Worm (Caenorhabditis elegans) whole organism, midembryonic: ENCODE data around the gene C16C8.12.
"Not testable (repeated sequence)": the region's sequence is repeated elsewhere in the genome, so short reads cannot be mapped to it uniquely, and the experiment has no call there.

Source experiments
- T22C8.4 ChIP-seq: fragments of 200-800 bp; sonication (Bioruptor generic); IDR thresholded peaks from 2 replicates; pipeline ENCODE4 v1.3.6; 2022; ENCODE audit warnings: missing genetic modification characterization, missing compliant biosample characterization
- cog-1 ChIP-seq: sonication (generic microtip); optimal IDR thresholded peaks from 2 replicates; lab custom pipeline; 2016; ENCODE audit warnings: missing genetic modification characterization, missing compliant biosample characterization
- flt-1 ChIP-seq: fragments of 200-800 bp; sonication (Bioruptor generic); IDR thresholded peaks from 2 replicates; pipeline ENCODE4 v1.3.6; 2022; ENCODE audit warnings: missing genetic modification characterization, missing compliant biosample characterization
- klf-2 ChIP-seq: fragments of 200-800 bp; sonication (Bioruptor generic); conservative IDR thresholded peaks from 2 replicates; pipeline ENCODE4 v1.3.6; 2022; ENCODE audit warnings: missing genetic modification reagents, missing genetic modification characterization, missing compliant biosample characterization
- med-1 ChIP-seq: sonication (generic microtip); optimal IDR thresholded peaks from 2 replicates; lab custom pipeline; 2017; ENCODE audit warnings: missing genetic modification characterization, mild to moderate bottlenecking, missing compliant biosample characterization, antibody characterized with exemption, missing genetic modification reagents; ENCODE audit not compliant: insufficient read depth
- ref-1 ChIP-seq: fragments of 200-800 bp; sonication (Bioruptor generic); conservative IDR thresholded peaks from 2 replicates; pipeline ENCODE4 v1.3.6; 2022; ENCODE audit warnings: missing genetic modification reagents, missing genetic modification characterization, missing compliant biosample characterization
- tab-1 ChIP-seq: fragments of 200-800 bp; sonication (Bioruptor generic); IDR thresholded peaks from 2 replicates; pipeline ENCODE4 v1.3.6; 2022; ENCODE audit warnings: missing genetic modification characterization, missing compliant biosample characterization
- ztf-23 ChIP-seq: fragments of 200-800 bp; sonication (Bioruptor generic); IDR thresholded peaks from 2 replicates; pipeline ENCODE4 v1.3.6; 2022; ENCODE audit warnings: missing genetic modification reagents, missing genetic modification characterization, missing compliant biosample characterization
- ztf-29 ChIP-seq: fragments of 200-800 bp; sonication (Bioruptor generic); IDR thresholded peaks from 2 replicates; pipeline ENCODE4 v1.3.6; 2022; ENCODE audit warnings: missing genetic modification reagents, missing genetic modification characterization, missing compliant biosample characterization

The C16C8.12 gene

DNA sequence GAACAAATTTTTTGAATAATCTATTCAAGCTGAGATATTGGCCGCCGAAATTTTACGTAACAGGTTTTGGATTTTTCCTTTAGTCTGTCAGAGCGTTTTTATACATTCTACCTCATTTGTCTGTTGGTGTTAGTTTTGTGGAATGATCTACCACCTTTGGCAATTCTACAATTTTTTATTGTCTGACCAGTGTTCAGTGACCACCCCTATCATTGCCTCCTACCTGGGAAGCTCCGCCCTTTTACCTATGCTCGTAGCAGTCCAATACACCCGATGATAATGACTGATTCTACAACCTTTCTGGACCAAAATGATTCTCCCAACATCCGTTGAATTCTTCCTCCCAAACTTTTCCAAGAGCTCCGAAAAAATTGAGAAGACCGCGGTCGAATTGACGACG lies 21.2 kb downstream of the C16C8.12 start, which contains the start of gene sdz-32:
Gene sdz-32 (plus strand): TSS at position 301 of the 400 bp plus-strand sequence.
- no peak for TF ChIP-seq cog-1 (tag; lab: Kevin White, UChicago)
- no peak for TF ChIP-seq klf-2
- no peak for TF ChIP-seq T22C8.4 (GFP tag; lab: Robert Waterston, UW)
- no peak for TF ChIP-seq ztf-29 (GFP tag; lab: Robert Waterston, UW)
- no peak for TF ChIP-seq med-1 (GFP tag; lab: Kevin White, UChicago)
- TF ChIP-seq flt-1 (GFP tag; lab: Robert Waterston, UW): no peak
- no peak for TF ChIP-seq ref-1
- no peak for TF ChIP-seq ztf-23
- no peak for TF ChIP-seq tab-1 (GFP tag; lab: Robert Waterston, UW)

DNA sequence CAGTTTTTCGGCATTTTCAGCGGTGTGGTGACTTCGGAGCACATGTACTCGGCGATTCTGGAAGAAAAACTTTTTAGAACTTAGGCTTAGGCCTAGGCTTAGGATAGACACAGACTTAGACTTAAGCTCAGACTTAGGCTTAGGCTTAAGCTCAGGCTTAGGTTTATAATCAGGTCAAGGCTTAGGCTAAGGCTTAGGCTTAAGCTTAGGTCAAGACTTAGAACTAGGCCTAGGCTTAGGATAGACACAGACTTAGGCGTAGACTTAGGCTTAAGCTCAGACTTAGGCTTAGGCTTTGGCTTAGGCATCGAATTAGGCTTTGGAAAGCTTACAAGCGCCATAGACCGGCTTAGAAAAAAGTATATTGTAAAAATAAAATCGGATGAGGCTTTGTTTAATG lies 24.0 kb downstream of the C16C8.12 start:
- no peak for TF ChIP-seq cog-1 (tag; lab: Kevin White, UChicago)
- TF ChIP-seq tab-1 (GFP tag; lab: Robert Waterston, UW): no peak
- no peak for TF ChIP-seq ref-1
- TF ChIP-seq ztf-29 (GFP tag; lab: Robert Waterston, UW): 0 out of 2 replicates have a peak, but pooled peaks have one; percentile 13

DNA sequence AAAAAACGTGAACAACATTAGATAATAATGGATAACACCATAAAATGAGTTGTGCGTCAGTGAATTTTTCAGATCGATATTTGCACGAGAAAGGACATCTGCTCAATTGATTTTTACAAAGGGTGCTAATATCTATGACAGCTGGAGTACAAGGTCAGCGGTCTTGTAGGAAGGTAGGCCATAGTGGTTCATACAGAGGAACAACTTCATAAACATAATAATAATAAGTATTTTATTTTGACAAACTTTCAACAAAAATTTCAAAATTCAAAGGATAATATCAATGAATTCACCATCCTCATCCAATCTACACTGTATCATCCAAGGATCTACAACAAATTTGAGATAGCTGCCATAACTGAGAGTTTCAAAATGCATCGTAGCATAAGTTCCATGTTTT lies 24.6 kb downstream of the C16C8.12 start, which contains the start of gene fbxb-104:
Gene fbxb-104 (minus strand): TSS at position 101 of the 400 bp plus-strand sequence.
- no peak for TF ChIP-seq med-1 (GFP tag; lab: Kevin White, UChicago)
- TF ChIP-seq ztf-29 (GFP tag; lab: Robert Waterston, UW): no peak
- TF ChIP-seq flt-1 (GFP tag; lab: Robert Waterston, UW): no peak
- TF ChIP-seq tab-1 (GFP tag; lab: Robert Waterston, UW): no peak
- no peak for TF ChIP-seq klf-2
- no peak for TF ChIP-seq ref-1
- TF ChIP-seq ztf-23: no peak
- no peak for TF ChIP-seq cog-1 (tag; lab: Kevin White, UChicago)
- no peak for TF ChIP-seq T22C8.4 (GFP tag; lab: Robert Waterston, UW)

DNA sequence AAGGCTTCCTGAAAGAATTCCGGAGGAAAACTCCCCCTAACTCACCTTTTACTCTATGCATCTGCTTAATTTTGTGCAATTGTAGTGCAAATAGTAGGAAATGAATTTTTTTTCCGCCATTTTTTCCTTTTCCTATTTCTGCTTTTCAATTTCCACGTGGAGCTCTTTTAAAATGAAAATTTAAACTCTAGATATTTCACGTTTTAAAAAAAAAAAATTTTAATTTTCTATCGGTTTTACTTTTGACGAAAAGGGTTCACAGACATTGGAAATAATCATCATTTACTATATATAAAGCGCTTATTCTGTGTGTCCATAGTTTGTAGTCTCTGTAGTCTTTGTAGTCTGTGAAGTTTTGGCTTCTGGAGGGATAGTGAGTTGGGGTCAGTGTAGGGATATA lies 29.1 kb downstream of the C16C8.12 start, which contains the start of gene Y49F6B.8:
Gene Y49F6B.8 (minus strand): TSS at position 101 of the 400 bp plus-strand sequence.
- TF ChIP-seq cog-1 (tag; lab: Kevin White, UChicago): no peak
- TF ChIP-seq ref-1: no peak
- TF ChIP-seq med-1 (GFP tag; lab: Kevin White, UChicago): no peak
- TF ChIP-seq ztf-29 (GFP tag; lab: Robert Waterston, UW): no peak
- no peak for TF ChIP-seq ztf-23
- TF ChIP-seq klf-2: no peak
- TF ChIP-seq T22C8.4 (GFP tag; lab: Robert Waterston, UW): no peak
- TF ChIP-seq tab-1 (GFP tag; lab: Robert Waterston, UW): no peak
- TF ChIP-seq flt-1 (GFP tag; lab: Robert Waterston, UW): no peak

DNA sequence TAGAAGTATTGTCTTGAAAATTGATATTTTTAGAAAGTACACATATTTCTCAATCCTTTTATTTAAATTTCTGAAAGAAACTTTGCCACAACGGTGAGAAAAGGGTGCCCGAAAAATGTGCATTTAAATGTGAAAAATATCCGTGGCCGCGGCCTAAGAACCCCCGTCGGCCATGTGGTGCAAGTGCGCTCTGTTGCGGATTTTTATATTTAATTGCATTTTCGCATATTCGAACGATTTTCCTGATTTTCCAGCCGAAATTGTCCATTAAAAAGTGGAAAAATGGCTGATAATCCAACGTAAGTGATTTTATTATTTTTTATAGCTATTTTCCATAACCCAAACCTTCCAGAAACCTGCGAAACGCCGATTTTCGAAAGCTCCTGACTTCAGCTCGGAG lies 29.7 kb downstream of the C16C8.12 start, which contains the start of gene smu-2:
Gene smu-2 (plus strand): TSS at position 178 of the 400 bp plus-strand sequence.
- TF ChIP-seq med-1 (GFP tag; lab: Kevin White, UChicago) (no peak), klf-2 (0 out of 2 replicates have a peak, but pooled peaks have one; percentile 45), ztf-23 (peak; percentile 74), ztf-29 (GFP tag; lab: Robert Waterston, UW) (no peak), flt-1 (GFP tag; lab: Robert Waterston, UW) (peak; percentile 67; the same call in 1 of the 2 replicates), cog-1 (tag; lab: Kevin White, UChicago) (peak; percentile 39), tab-1 (GFP tag; lab: Robert Waterston, UW) (no peak), T22C8.4 (GFP tag; lab: Robert Waterston, UW) (no peak), ref-1 (no peak)

DNA sequence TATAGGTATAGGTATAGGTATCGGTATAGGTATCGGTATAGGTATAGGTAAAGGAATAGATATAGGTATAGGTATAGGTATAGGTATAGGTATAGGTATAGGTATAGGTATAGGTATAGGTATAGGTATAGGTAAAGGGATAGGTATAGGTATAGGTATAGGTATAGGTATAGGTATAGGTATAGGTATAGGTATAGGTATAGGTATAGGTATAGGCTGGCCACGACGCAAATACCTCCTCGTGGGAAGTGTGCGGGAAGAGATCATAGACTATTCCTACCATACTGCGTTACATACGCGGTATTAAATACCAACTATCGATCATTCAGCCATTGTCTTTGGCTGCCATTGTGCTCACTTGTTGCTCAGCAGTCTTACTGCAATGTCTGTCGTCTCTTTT lies 38.3 kb downstream of the C16C8.12 start, which contains the start of gene fbxb-112:
Gene fbxb-112 (plus strand): TSS at position 301 of the 400 bp plus-strand sequence.
- not testable (repeated sequence) for TF ChIP-seq med-1 (GFP tag; lab: Kevin White, UChicago); ztf-29 (GFP tag; lab: Robert Waterston, UW); tab-1 (GFP tag; lab: Robert Waterston, UW)

DNA sequence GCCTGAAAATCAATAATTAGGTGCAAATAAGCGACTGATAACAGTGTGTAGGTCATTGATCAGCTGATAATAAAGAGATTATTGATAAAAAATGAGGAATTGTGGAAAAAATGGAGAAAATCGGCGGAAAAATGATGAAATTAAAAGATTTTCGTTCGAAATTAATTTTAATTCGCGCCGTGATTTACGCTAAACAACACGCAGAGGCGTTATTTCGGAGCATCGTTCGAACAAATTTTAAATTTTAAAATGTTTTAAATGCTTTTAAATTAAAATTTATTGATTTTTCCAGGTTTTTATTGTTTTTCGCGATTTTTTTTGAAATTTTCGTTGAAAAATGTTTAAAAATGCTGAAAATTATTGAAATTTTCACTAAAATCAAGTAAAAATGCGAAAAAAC lies 46.9 kb downstream of the C16C8.12 start, which contains the start of gene Y49F6B.9:
Gene Y49F6B.9 (minus strand): TSS at position 2 of the 400 bp plus-strand sequence.
- TF ChIP-seq flt-1 (GFP tag; lab: Robert Waterston, UW) (no peak), ztf-23 (no peak), med-1 (GFP tag; lab: Kevin White, UChicago) (no peak), ref-1 (no peak), T22C8.4 (GFP tag; lab: Robert Waterston, UW) (no peak), cog-1 (tag; lab: Kevin White, UChicago) (no peak), tab-1 (GFP tag; lab: Robert Waterston, UW) (no peak), ztf-29 (GFP tag; lab: Robert Waterston, UW) (no peak), klf-2 (no peak)

DNA sequence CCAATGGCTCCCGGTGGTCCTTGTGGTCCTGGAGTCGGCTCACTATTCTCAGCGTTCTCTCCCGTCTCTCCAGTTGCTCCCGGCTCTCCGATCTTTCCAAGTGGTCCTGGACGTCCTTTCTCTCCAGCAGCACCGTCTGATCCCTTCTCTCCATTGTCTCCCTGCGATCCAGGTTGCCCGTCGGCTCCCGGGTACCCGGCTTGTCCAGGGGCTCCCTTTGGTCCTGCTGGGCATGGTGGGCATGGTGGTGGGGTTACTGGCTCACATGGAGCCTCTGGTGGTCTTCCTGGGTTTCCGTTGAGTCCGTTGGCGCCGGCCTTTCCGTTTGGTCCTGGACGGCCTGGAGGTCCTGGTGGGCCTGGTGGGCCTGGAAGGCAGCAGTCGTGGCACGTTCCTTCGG lies 47.9 kb downstream of the C16C8.12 start:
- no peak for TF ChIP-seq med-1 (GFP tag; lab: Kevin White, UChicago)
- TF ChIP-seq T22C8.4 (GFP tag; lab: Robert Waterston, UW): no peak
- no peak for TF ChIP-seq ztf-29 (GFP tag; lab: Robert Waterston, UW)
- no peak for TF ChIP-seq ztf-23
- TF ChIP-seq ref-1: no peak
- TF ChIP-seq tab-1 (GFP tag; lab: Robert Waterston, UW): no peak
- no peak for TF ChIP-seq flt-1 (GFP tag; lab: Robert Waterston, UW)
- TF ChIP-seq cog-1 (tag; lab: Kevin White, UChicago): no peak
- TF ChIP-seq klf-2: no peak

DNA sequence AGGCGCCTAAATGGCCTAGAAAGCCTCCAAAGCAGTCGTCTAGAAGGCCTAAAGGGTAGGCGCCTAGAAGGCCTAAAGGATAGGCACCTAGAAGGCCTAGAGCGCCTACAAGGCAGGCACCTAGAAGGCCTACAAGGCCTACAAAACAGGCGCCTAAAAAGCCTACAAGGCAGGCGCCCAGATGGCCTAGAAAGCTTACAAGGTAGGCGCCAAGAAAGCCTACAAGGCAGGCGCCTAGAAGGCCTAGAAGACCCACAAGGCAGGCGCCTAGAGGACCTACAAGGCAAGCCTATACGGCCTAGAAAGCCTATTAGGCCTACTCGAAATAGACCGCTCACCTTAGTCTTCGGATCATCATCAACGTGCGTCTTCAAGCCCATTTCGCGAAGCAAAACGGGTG lies 49.5 kb downstream of the C16C8.12 start:
- no peak for TF ChIP-seq ref-1
- no peak for TF ChIP-seq flt-1 (GFP tag; lab: Robert Waterston, UW)
- no peak for TF ChIP-seq klf-2
- no peak for TF ChIP-seq tab-1 (GFP tag; lab: Robert Waterston, UW)
- TF ChIP-seq T22C8.4 (GFP tag; lab: Robert Waterston, UW): no peak
- no peak for TF ChIP-seq cog-1 (tag; lab: Kevin White, UChicago)
- TF ChIP-seq ztf-29 (GFP tag; lab: Robert Waterston, UW): no peak
- no peak for TF ChIP-seq med-1 (GFP tag; lab: Kevin White, UChicago)
- no peak for TF ChIP-seq ztf-23
